Worm (Caenorhabditis elegans): ENCODE measurements around the gene Y22D7AR.3.

Y22D7AR.3 gene

ce11 chrIII:1618915-1619314 is 46.7 kb downstream of the Y22D7AR.3 start, which contains the start of gene Y22D7AL.10 (continued):
- TF ChIP-seq dsc-1 (tag; optimal IDR thresholded peaks at IDR 0.05) (peak; percentile 100), swsn-7 (tag; optimal IDR thresholded peaks at IDR 0.05) (peak; percentile 99), egl-13 (tag; optimal IDR thresholded peaks at IDR 0.05) (peak; percentile 99), ztf-11 (tag; optimal IDR thresholded peaks at IDR 0.05) (peak; percentile 99 to 100), C34B4.2 (tag; optimal IDR thresholded peaks at IDR 0.05) (peak; percentile 95), egl-27 (tag; optimal IDR thresholded peaks at IDR 0.05) (peak; percentile 38 to 66), hlh-17 (GFP tag; optimal IDR thresholded peaks at IDR 0.05; ENCODE audit: borderline replicate concordance) (peak; percentile 65), lin-14 (GFP tag; optimal IDR thresholded peaks at IDR 0.05) (peak; percentile 99), ets-5 (GFP tag; IDR thresholded peaks at IDR 0.05) (no peak), sox-4 (tag; optimal IDR thresholded peaks at IDR 0.05) (peak; percentile 98), mab-9 (GFP tag; IDR thresholded peaks at IDR 0.05) (peak; percentile 99), mep-1 (tag; optimal IDR thresholded peaks at IDR 0.05) (peak; percentile 93), mdl-1 (tag; optimal IDR thresholded peaks at IDR 0.05) (peak in 1 of 2 experiments; percentile 92), nhr-47 (tag; optimal IDR thresholded peaks at IDR 0.05) (peak; percentile 100), unc-30 (tag; optimal IDR thresholded peaks at IDR 0.05) (peak; percentile 88), nhr-76 (tag; optimal IDR thresholded peaks at IDR 0.05) (peak; percentile 100), C04F5.9 (tag; optimal IDR thresholded peaks at IDR 0.05) (peak; percentile 95), nhr-28 (tag; optimal IDR thresholded peaks at IDR 0.05) (peak; percentile 37), Y116A8C.19 (tag; optimal IDR thresholded peaks at IDR 0.05; ENCODE audit: borderline replicate concordance) (peak; percentile 31), hlh-4 (tag; optimal IDR thresholded peaks at IDR 0.05) (no peak), ceh-88 (GFP tag; IDR thresholded peaks at IDR 0.05) (peak; percentile 99), zag-1 (tag; optimal IDR thresholded peaks at IDR 0.05) (peak; percentile 36), pag-3 (tag; optimal IDR thresholded peaks at IDR 0.05; ENCODE audit: borderline replicate concordance, insufficient read depth) (no peak), zip-4 (GFP tag; optimal IDR thresholded peaks at IDR 0.05) (peak; percentile 96), unc-62 (GFP tag; optimal IDR thresholded peaks at IDR 0.05) (peak; percentile 73), ztf-4 (tag; optimal IDR thresholded peaks at IDR 0.05) (peak; percentile 97), lin-15B (tag; optimal IDR thresholded peaks at IDR 0.05) (peak; percentile 97), alr-1 (tag; optimal IDR thresholded peaks at IDR 0.05; ENCODE audit: borderline replicate concordance) (no peak), lsy-2 (tag; optimal IDR thresholded peaks at IDR 0.05) (peak; percentile 97 to 98), C16A3.4 (tag; optimal IDR thresholded peaks at IDR 0.05) (peak; percentile 97), ceh-8 (GFP tag; optimal IDR thresholded peaks at IDR 0.05) (peak; percentile 99), aha-1 (tag; optimal IDR thresholded peaks at IDR 0.05) (peak; percentile 95), nhr-11 (tag; optimal IDR thresholded peaks at IDR 0.05) (peak; percentile 92), snpc-4 (tag; optimal IDR thresholded peaks at IDR 0.05) (peak; percentile 90), pqm-1 (tag; optimal IDR thresholded peaks at IDR 0.05) (no peak), sptf-1 (tag; optimal IDR thresholded peaks at IDR 0.05) (no peak), nhr-19 (GFP tag; conservative IDR thresholded peaks at IDR 0.05) (peak; percentile 99), fkh-8 (tag; optimal IDR thresholded peaks at IDR 0.05) (peak; percentile 99), grh-1 (GFP tag; IDR thresholded peaks at IDR 0.05) (peak; percentile 99), tbx-2 (tag; optimal IDR thresholded peaks at IDR 0.05) (peak; percentile 99), jun-1 (tag; optimal IDR thresholded peaks at IDR 0.05) (peak; percentile 98), elt-2 (tag; optimal IDR thresholded peaks at IDR 0.05) (peak; percentile 96), fkh-4 (tag; optimal IDR thresholded peaks at IDR 0.05; ENCODE audit: borderline replicate concordance) (peak; percentile 95), blmp-1 (tag; optimal IDR thresholded peaks at IDR 0.05) (peak; percentile 82), fkh-10 (GFP tag; optimal IDR thresholded peaks at IDR 0.05) (peak; percentile 97), tlp-1 (tag; optimal IDR thresholded peaks at IDR 0.05) (no peak), ceh-63 (GFP tag; optimal IDR thresholded peaks at IDR 0.05) (peak; percentile 85), hpl-2 (GFP tag; optimal IDR thresholded peaks at IDR 0.05) (peak; percentile 97), nhr-20 (tag; optimal IDR thresholded peaks at IDR 0.05) (peak; percentile 99), nhr-77 (tag; optimal IDR thresholded peaks at IDR 0.05) (peak; percentile 92), ceh-90 (tag; optimal IDR thresholded peaks at IDR 0.05) (peak; percentile 73), nhr-90 (tag; optimal IDR thresholded peaks at IDR 0.05; ENCODE audit: poor library complexity) (peak; percentile 99)
